Worm (Caenorhabditis elegans) whole organism, dauer: ENCODE results near the gene C23G10.2.

ENCODE experiments used
- unc-62 ChIP-seq: sonication (generic microtip); optimal IDR thresholded peaks from 2 replicates; lab custom pipeline; 2017; ENCODE audit warnings: missing biosample characterization, missing genetic modification reagents, missing genetic modification characterization

C23G10.2 gene

ce11 chrIII:6221403-6221802 lies 13.5 kb downstream of the C23G10.2 start:
- TF ChIP-seq unc-62 (GFP tag; lab: Kevin White, UChicago): no peak

- TF ChIP-seq unc-62 (GFP tag; lab: Kevin White, UChicago): no peak
These were observed 23.0 kb downstream of the C23G10.2 start, which contains the start of gene esyt-2 for ce11 chrIII:6230870-6231269. esyt-2 (minus strand) TSS chrIII:6230970.

ce11 chrIII:6231880-6232279 lies 24.0 kb downstream of the C23G10.2 start:
- no peak for TF ChIP-seq unc-62 (GFP tag; lab: Kevin White, UChicago)

ce11 chrIII:6236649-6237048 lies 28.8 kb downstream of the C23G10.2 start, which contains the start of gene T12A2.21:
T12A2.21 (minus strand) TSS chrIII:6236749.
- no peak for TF ChIP-seq unc-62 (GFP tag; lab: Kevin White, UChicago)

ce11 chrIII:6240528-6240927 lies 32.7 kb downstream of the C23G10.2 start, which contains the start of gene T12A2.3:
T12A2.3 (plus strand) TSS chrIII:6240828.
- no peak for TF ChIP-seq unc-62 (GFP tag; lab: Kevin White, UChicago)

ce11 chrIII:6245728-6246127 lies 37.9 kb downstream of the C23G10.2 start, which contains the start of gene bcas-2:
bcas-2 (minus strand) TSS chrIII:6245828.
- no peak for TF ChIP-seq unc-62 (GFP tag; lab: Kevin White, UChicago)

ce11 chrIII:6248064-6248687 lies 40.3 kb downstream of the C23G10.2 start, which contains the start of the genes gen-1 and stt-3:
gen-1 (minus strand) TSS chrIII:6248158.
stt-3 (plus strand) TSS chrIII:6248637.
- no peak for TF ChIP-seq unc-62 (GFP tag; lab: Kevin White, UChicago)

ce11 chrIII:6251511-6251910 lies 43.6 kb downstream of the C23G10.2 start, which contains the start of gene amdh-1:
amdh-1 (plus strand) TSS chrIII:6251811.
- no peak for TF ChIP-seq unc-62 (GFP tag; lab: Kevin White, UChicago)

- TF ChIP-seq unc-62 (GFP tag; lab: Kevin White, UChicago): no peak
These were observed 46.9 kb downstream of the C23G10.2 start, which contains the start of gene srg-8 for ce11 chrIII:6254737-6255136. srg-8 (minus strand) TSS chrIII:6254837.

- no peak for TF ChIP-seq unc-62 (GFP tag; lab: Kevin White, UChicago)
These were observed 48.8 kb downstream of the C23G10.2 start, which contains the start of gene srg-9 for ce11 chrIII:6256675-6257074. srg-9 (minus strand) TSS chrIII:6256775.

ce11 chrIII:6258262-6258661 lies 50.4 kb downstream of the C23G10.2 start, which contains the start of gene srg-1:
srg-1 (minus strand) TSS chrIII:6258362.
- no peak for TF ChIP-seq unc-62 (GFP tag; lab: Kevin White, UChicago)
